Fruit fly (Drosophila melanogaster): Measurements from ENCODE around the gene Nf-YA.

dm6 chr3L:9467763-9468206 is 25.7 kb upstream of the Nf-YA start:
- peak; percentile 64 for TF ChIP-seq gl (tag; optimal IDR thresholded peaks at IDR 0.05)
- no peak for TF ChIP-seq CG17806 (tag; optimal IDR thresholded peaks at IDR 0.05)
- no peak for TF ChIP-seq EcR (GFP tag; optimal IDR thresholded peaks at IDR 0.05)
- no peak for TF ChIP-seq CG8159 (tag; optimal IDR thresholded peaks at IDR 0.05)
- no peak for TF ChIP-seq Pif1B (GFP tag; optimal IDR thresholded peaks at IDR 0.05)
- TF ChIP-seq CG34367 (tag; optimal IDR thresholded peaks at IDR 0.05): peak; percentile 26
- peak; percentile 43; the same call in 1 of the 2 replicates for TF ChIP-seq CG32121 (GFP tag; IDR thresholded peaks at IDR 0.05)
- no peak for TF ChIP-seq CG8301 (tag; optimal IDR thresholded peaks at IDR 0.05)
- peak; percentile 59 for TF ChIP-seq Pif1A (GFP tag; optimal IDR thresholded peaks at IDR 0.05)
- peak; percentile 75 for TF ChIP-seq CG4496 (GFP tag; IDR thresholded peaks at IDR 0.05)
- no peak for TF ChIP-seq CG14655 (GFP tag; optimal IDR thresholded peaks at IDR 0.05)
- TF ChIP-seq CG10348 (GFP tag; IDR thresholded peaks at IDR 0.05): no peak
- peak; percentile 12 for TF ChIP-seq Snoo (tag; optimal IDR thresholded peaks at IDR 0.05)
- peak; percentile 35 for TF ChIP-seq CG15710 (tag; optimal IDR thresholded peaks at IDR 0.05)

Data from whole organism, pupa.